Worm (Caenorhabditis elegans) whole organism, midembryonic: ENCODE measurements around the gene C56E6.2.

Experiments used
- cog-1 ChIP-seq: sonication (generic microtip); optimal IDR thresholded peaks from 2 replicates; lab custom pipeline; 2016; ENCODE audit warnings: missing genetic modification characterization, missing compliant biosample characterization
- flt-1 ChIP-seq: fragments of 200-800 bp; sonication (Bioruptor generic); IDR thresholded peaks from 2 replicates; pipeline ENCODE4 v1.3.6; 2022; ENCODE audit warnings: missing genetic modification characterization, missing compliant biosample characterization
- klf-2 ChIP-seq: fragments of 200-800 bp; sonication (Bioruptor generic); conservative IDR thresholded peaks from 2 replicates; pipeline ENCODE4 v1.3.6; 2022; ENCODE audit warnings: missing genetic modification reagents, missing genetic modification characterization, missing compliant biosample characterization
- med-1 ChIP-seq: sonication (generic microtip); optimal IDR thresholded peaks from 2 replicates; lab custom pipeline; 2017; ENCODE audit warnings: missing genetic modification characterization, mild to moderate bottlenecking, missing compliant biosample characterization, antibody characterized with exemption, missing genetic modification reagents; ENCODE audit not compliant: insufficient read depth
- ref-1 ChIP-seq: fragments of 200-800 bp; sonication (Bioruptor generic); conservative IDR thresholded peaks from 2 replicates; pipeline ENCODE4 v1.3.6; 2022; ENCODE audit warnings: missing genetic modification reagents, missing genetic modification characterization, missing compliant biosample characterization
- tab-1 ChIP-seq: fragments of 200-800 bp; sonication (Bioruptor generic); IDR thresholded peaks from 2 replicates; pipeline ENCODE4 v1.3.6; 2022; ENCODE audit warnings: missing genetic modification characterization, missing compliant biosample characterization
- ztf-23 ChIP-seq: fragments of 200-800 bp; sonication (Bioruptor generic); IDR thresholded peaks from 2 replicates; pipeline ENCODE4 v1.3.6; 2022; ENCODE audit warnings: missing genetic modification reagents, missing genetic modification characterization, missing compliant biosample characterization

- TF ChIP-seq klf-2 (GFP tag; lab: Robert Waterston, UW) (no peak), ref-1 (GFP tag; lab: Robert Waterston, UW) (no peak), tab-1 (no peak), flt-1 (GFP tag; lab: Robert Waterston, UW) (no peak), med-1 (GFP tag; lab: Kevin White, UChicago) (no peak), ztf-23 (GFP tag; lab: Robert Waterston, UW) (no peak), cog-1 (no peak)
Observed at ce11 chrII:6521316-6521715, 3.4 kb upstream of the C56E6.2 start, which contains the start of gene toe-2.
